Fruit fly (Drosophila melanogaster): ENCODE results near the gene HP1D3csd.

The HP1D3csd gene

dm6 chrX:19179696-19180255 is 10.2 kb upstream of the HP1D3csd start, which contains the start of the genes CG7556 and CG7453 (continued):
- TF ChIP-seq BtbVII (GFP tag; optimal IDR thresholded peaks at IDR 0.05) = peak; percentile 42
- TF ChIP-seq kay (GFP tag; optimal IDR thresholded peaks at IDR 0.05) = peak; percentile 60
- TF ChIP-seq CG6791 (GFP tag; IDR thresholded peaks at IDR 0.05; ENCODE audit: partially characterized antibody) = no peak
- TF ChIP-seq CG4328 (GFP tag; optimal IDR thresholded peaks at IDR 0.05) = peak; percentile 59
- TF ChIP-seq CG43689 (GFP tag; IDR thresholded peaks at IDR 0.05) = no peak
- peak; percentile 76 for TF ChIP-seq bcd (GFP tag; optimal IDR thresholded peaks at IDR 0.05)
- TF ChIP-seq hb (GFP tag; IDR thresholded peaks at IDR 0.05; ENCODE audit: partially characterized antibody) = no peak
- peak; percentile 65 for TF ChIP-seq unpg (GFP tag; optimal IDR thresholded peaks at IDR 0.05)
- TF ChIP-seq br (optimal IDR thresholded peaks at IDR 0.05) = no peak
- no peak for TF ChIP-seq CG3726 (GFP tag; IDR thresholded peaks at IDR 0.05)
- peak; percentile 57 for TF ChIP-seq gsb-n (tag; optimal IDR thresholded peaks at IDR 0.05)
- peak; percentile 57 for TF ChIP-seq HmgZ (tag; optimal IDR thresholded peaks at IDR 0.05)
- TF ChIP-seq odd (GFP tag; optimal IDR thresholded peaks at IDR 0.05) = peak; percentile 58
- TF ChIP-seq slbo (GFP tag; IDR thresholded peaks at IDR 0.05) = peak; percentile 80
- peak; percentile 55 for TF ChIP-seq ab (GFP tag; optimal IDR thresholded peaks at IDR 0.05)
- peak; percentile 18 for TF ChIP-seq crc (GFP tag; optimal IDR thresholded peaks at IDR 0.05)
- TF ChIP-seq ken (GFP tag; IDR thresholded peaks at IDR 0.05) = peak; percentile 56; the same call in 1 of the 3 replicates
- peak; percentile 63 for TF ChIP-seq CG17385 (GFP tag; optimal IDR thresholded peaks at IDR 0.05)
- peak; percentile 29 for TF ChIP-seq psq (GFP tag; optimal IDR thresholded peaks at IDR 0.05)
- peak; percentile 64 for TF ChIP-seq Dek (tag; optimal IDR thresholded peaks at IDR 0.05)
- TF ChIP-seq Ada2b (GFP tag; IDR thresholded peaks at IDR 0.05) = peak; percentile 45; the same call in 1 of the 2 replicates
- TF ChIP-seq Lhr (GFP tag; optimal IDR thresholded peaks at IDR 0.05) = peak; percentile 35
- peak; percentile 76 for TF ChIP-seq CG7839 (tag; optimal IDR thresholded peaks at IDR 0.05)
- no peak for TF ChIP-seq bowl (GFP tag; IDR thresholded peaks at IDR 0.05)
- no peak for TF ChIP-seq ham (GFP tag; IDR thresholded peaks at IDR 0.05)
- TF ChIP-seq CG5953 (GFP tag; IDR thresholded peaks at IDR 0.05) = no peak
- peak; percentile 57; the same call in 1 of the 2 replicates for TF ChIP-seq CG14441 (GFP tag; IDR thresholded peaks at IDR 0.05)
- 0 out of 3 replicates have a peak, but pooled peaks have one; percentile 28 for TF ChIP-seq zfh1 (GFP tag; IDR thresholded peaks at IDR 0.05)
- TF ChIP-seq sob (GFP tag; IDR thresholded peaks at IDR 0.05) = peak; percentile 77
- peak in 1 of 2 experiments; percentile 51 for TF ChIP-seq Eip74EF (GFP tag; optimal IDR thresholded peaks at IDR 0.05)
- peak; percentile 55 for TF ChIP-seq Fer2 (tag; optimal IDR thresholded peaks at IDR 0.05)
- 0 out of 2 replicates have a peak, but pooled peaks have one; percentile 21 for TF ChIP-seq CG7372 (GFP tag; IDR thresholded peaks at IDR 0.05)
- TF ChIP-seq ara (GFP tag; IDR thresholded peaks at IDR 0.05) = no peak
- TF ChIP-seq CG18476 (GFP tag; optimal IDR thresholded peaks at IDR 0.05) = peak; percentile 79
- TF ChIP-seq grau (tag; optimal IDR thresholded peaks at IDR 0.05) = peak; percentile 76
- 0 out of 2 replicates have a peak, but pooled peaks have one; percentile 17 for TF ChIP-seq wdn (GFP tag; IDR thresholded peaks at IDR 0.05)
- peak; percentile 30 for TF ChIP-seq Usf (GFP tag; optimal IDR thresholded peaks at IDR 0.05)
- no peak for TF ChIP-seq corto (GFP tag; optimal IDR thresholded peaks at IDR 0.05)
- peak; percentile 77 for TF ChIP-seq CG18262 (tag; optimal IDR thresholded peaks at IDR 0.05)
- no peak for TF ChIP-seq pan (optimal IDR thresholded peaks at IDR 0.05)
- peak in 1 of 2 experiments; percentile 35 for TF ChIP-seq pan (GFP tag; optimal IDR thresholded peaks at IDR 0.05 in 1 of 2, IDR thresholded peaks at IDR 0.05 in 1 of 2)
- peak; percentile 19 for TF ChIP-seq Dad (GFP tag; optimal IDR thresholded peaks at IDR 0.05)
- TF ChIP-seq maf-S (GFP tag; optimal IDR thresholded peaks at IDR 0.05) = peak; percentile 71
- peak; percentile 58 for TF ChIP-seq CG18764 (GFP tag; optimal IDR thresholded peaks at IDR 0.05)
- TF ChIP-seq CG34376 (GFP tag; optimal IDR thresholded peaks at IDR 0.05) = peak; percentile 54
- peak; percentile 64 for TF ChIP-seq CG18619 (GFP tag; optimal IDR thresholded peaks at IDR 0.05)
- peak; percentile 15 to 85 for TF ChIP-seq crp (GFP tag; optimal IDR thresholded peaks at IDR 0.05)
- peak; percentile 73 for TF ChIP-seq CG16863 (GFP tag; optimal IDR thresholded peaks at IDR 0.05)
- peak; percentile 45 for TF ChIP-seq CG6654 (GFP tag; optimal IDR thresholded peaks at IDR 0.05)
- peak; percentile 51; the same call in 2 of the 3 replicates for TF ChIP-seq CG7357 (GFP tag; IDR thresholded peaks at IDR 0.05)
